Worm (Caenorhabditis elegans) whole organism, L4/young adult: Measurements from ENCODE around the gene acbp-4.

Experiments
- W03F9.2 ChIP-seq: fragments of 150-350 bp; optimal IDR thresholded peaks from 2 replicates; lab custom pipeline; 2014; ENCODE audit warnings: missing biosample characterization, missing genetic modification characterization
- dao-5 ChIP-seq: sonication (generic microtip); optimal IDR thresholded peaks from 2 replicates; lab custom pipeline; 2016; ENCODE audit warnings: missing genotype, missing genetic modification characterization, moderate library complexity, missing compliant biosample characterization
- him-1 ChIP-seq: sonication (generic microtip); optimal IDR thresholded peaks from 2 replicates; lab custom pipeline; 2016; ENCODE audit warnings: missing genotype, missing genetic modification reagents, missing genetic modification characterization, missing compliant biosample characterization

- TF ChIP-seq dao-5 (tag; lab: Kevin White, UChicago) (no peak), him-1 (no peak), W03F9.2 (tag; lab: Kevin White, UChicago) (no peak)
Observed at ce11 chrIII:7281179-7281578, 27.7 kb downstream of the acbp-4 start, which contains the start of gene B0361.3.
